Fruit fly (Drosophila melanogaster): Measurements from ENCODE around the gene CG32462.

DNA sequence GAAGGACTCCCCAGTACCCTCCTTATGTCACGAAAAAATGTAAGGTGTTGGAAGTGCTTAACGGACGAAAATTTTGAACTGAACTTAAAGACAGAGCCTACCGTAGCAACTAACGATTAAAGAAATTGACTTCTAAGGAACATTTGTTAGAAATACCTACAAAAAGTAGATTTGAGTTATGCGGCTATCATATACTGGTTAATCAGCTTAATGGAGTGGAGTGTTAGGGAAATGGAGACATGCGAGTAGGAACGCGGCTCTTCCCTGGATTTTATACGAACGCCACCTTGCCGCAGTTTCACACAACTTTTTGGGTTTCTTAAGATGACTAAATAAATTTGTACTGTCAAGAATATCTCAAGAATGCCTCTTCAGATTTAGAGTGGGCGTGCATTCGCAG is at the start of gene CG32462:
- TF ChIP-seq Sox14 (GFP tag; optimal IDR thresholded peaks at IDR 0.05) (no peak), dsx (GFP tag; optimal IDR thresholded peaks at IDR 0.05; ENCODE audit: poor library complexity, severe bottlenecking) (no peak), CG8319 (GFP tag; optimal IDR thresholded peaks at IDR 0.05) (no peak), CG11762 (GFP tag; optimal IDR thresholded peaks at IDR 0.05; ENCODE audit: insufficient read depth) (no peak)
